Worm (Caenorhabditis elegans) whole organism, midembryonic: Measurements from ENCODE around the gene Y41D4B.15.

ENCODE experiments used
- T22C8.4 ChIP-seq: fragments of 200-800 bp; sonication (Bioruptor generic); IDR thresholded peaks from 2 replicates; pipeline ENCODE4 v1.3.6; 2022; ENCODE audit warnings: missing genetic modification characterization, missing compliant biosample characterization
- cog-1 ChIP-seq: sonication (generic microtip); optimal IDR thresholded peaks from 2 replicates; lab custom pipeline; 2016; ENCODE audit warnings: missing genetic modification characterization, missing compliant biosample characterization
- flt-1 ChIP-seq: fragments of 200-800 bp; sonication (Bioruptor generic); IDR thresholded peaks from 2 replicates; pipeline ENCODE4 v1.3.6; 2022; ENCODE audit warnings: missing genetic modification characterization, missing compliant biosample characterization
- med-1 ChIP-seq: sonication (generic microtip); optimal IDR thresholded peaks from 2 replicates; lab custom pipeline; 2017; ENCODE audit warnings: missing genetic modification characterization, mild to moderate bottlenecking, missing compliant biosample characterization, antibody characterized with exemption, missing genetic modification reagents; ENCODE audit not compliant: insufficient read depth
- ref-1 ChIP-seq: fragments of 200-800 bp; sonication (Bioruptor generic); conservative IDR thresholded peaks from 2 replicates; pipeline ENCODE4 v1.3.6; 2022; ENCODE audit warnings: missing genetic modification reagents, missing genetic modification characterization, missing compliant biosample characterization
- tab-1 ChIP-seq: fragments of 200-800 bp; sonication (Bioruptor generic); IDR thresholded peaks from 2 replicates; pipeline ENCODE4 v1.3.6; 2022; ENCODE audit warnings: missing genetic modification characterization, missing compliant biosample characterization
- ztf-23 ChIP-seq: fragments of 200-800 bp; sonication (Bioruptor generic); IDR thresholded peaks from 2 replicates; pipeline ENCODE4 v1.3.6; 2022; ENCODE audit warnings: missing genetic modification reagents, missing genetic modification characterization, missing compliant biosample characterization
- ztf-29 ChIP-seq: fragments of 200-800 bp; sonication (Bioruptor generic); IDR thresholded peaks from 2 replicates; pipeline ENCODE4 v1.3.6; 2022; ENCODE audit warnings: missing genetic modification reagents, missing genetic modification characterization, missing compliant biosample characterization

- TF ChIP-seq cog-1 (tag; lab: Kevin White, UChicago) (no peak), ztf-29 (no peak), ref-1 (GFP tag; lab: Robert Waterston, UW) (no peak), flt-1 (no peak), med-1 (GFP tag; lab: Kevin White, UChicago) (no peak), ztf-23 (GFP tag; lab: Robert Waterston, UW) (no peak), T22C8.4 (GFP tag; lab: Robert Waterston, UW) (no peak), tab-1 (GFP tag; lab: Robert Waterston, UW) (no peak)
These were observed at the start of gene Y41D4B.15 for ce11 chrIV:1563476-1564131.
